Fruit fly (Drosophila melanogaster) S2 (cell line): Measurements from ENCODE around the gene CG3546.

Source experiments
- CG8478 ChIP-seq: fragments of >200 bp; optimal IDR thresholded peaks from 2 replicates; lab custom pipeline; 2018
- CTCF ChIP-seq, 2 experiments: fragments of >200 bp; optimal IDR thresholded peaks; 2 replicates each; lab custom pipeline; 2018

- TF ChIP-seq CG8478 (lab: Kevin White, UChicago) (no peak), CTCF (optimal IDR thresholded peaks at IDR 0.05; lab: Kevin White, UChicago) (no peak)
Measured at dm6 chrX:4520879-4521278, 37.0 kb upstream of the CG3546 start.
